Worm (Caenorhabditis elegans): ENCODE measurements around the gene ilys-2.

The ilys-2 gene

ce11 chrIV:2455128-2455527 lies 12.3 kb upstream of the ilys-2 start:
- TF ChIP-seq nhr-41 (GFP tag; IDR thresholded peaks at IDR 0.05) (no peak), aha-1 (tag) (no peak), nhr-10 (tag; optimal IDR thresholded peaks at IDR 0.05) (no peak), spr-1 (tag; optimal IDR thresholded peaks at IDR 0.05) (no peak), F26F4.8 (GFP tag; conservative IDR thresholded peaks at IDR 0.05) (no peak), F37D6.2 (tag; optimal IDR thresholded peaks at IDR 0.05) (no peak), Y48G9A.11 (GFP tag; IDR thresholded peaks at IDR 0.05) (no peak), lin-38 (GFP tag; IDR thresholded peaks at IDR 0.05) (no peak), cey-2 (tag; optimal IDR thresholded peaks at IDR 0.05; ENCODE audit: borderline replicate concordance, insufficient read depth) (no peak), nhr-102 (tag; optimal IDR thresholded peaks at IDR 0.05) (no peak), nhr-111 (GFP tag; optimal IDR thresholded peaks at IDR 0.05) (no peak), gei-8 (GFP tag; optimal IDR thresholded peaks at IDR 0.05) (no peak), ctbp-1 (GFP tag; IDR thresholded peaks at IDR 0.05) (no peak), F44E2.7 (GFP tag; IDR thresholded peaks at IDR 0.05) (no peak), lin-15B (tag; optimal IDR thresholded peaks at IDR 0.05) (no peak), snpc-1.2 (GFP tag; IDR thresholded peaks at IDR 0.05) (no peak), hlh-11 (tag; optimal IDR thresholded peaks at IDR 0.05) (no peak), nhr-11 (tag; optimal IDR thresholded peaks at IDR 0.05) (no peak)

DNA sequence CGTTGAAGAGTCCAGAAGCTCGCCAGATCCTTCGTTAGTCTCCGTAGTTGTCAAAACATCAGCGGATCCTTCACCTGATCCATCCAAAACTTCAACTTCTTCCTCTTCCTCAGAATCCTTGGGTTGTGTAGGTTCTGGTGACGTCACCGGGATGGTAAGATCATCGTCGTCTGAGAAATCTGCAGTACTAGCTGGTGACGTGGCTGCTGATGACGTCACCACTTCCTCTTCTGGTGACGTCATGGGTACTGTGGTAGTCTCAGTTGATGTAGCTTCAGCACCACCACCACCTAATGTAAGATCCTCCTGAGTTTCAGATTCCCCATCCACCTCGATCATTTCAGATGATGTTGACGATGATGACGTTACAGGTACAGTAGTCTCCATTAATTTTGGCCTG lies 6.1 kb upstream of the ilys-2 start:
- TF ChIP-seq unc-62 (GFP tag; optimal IDR thresholded peaks at IDR 0.05 in 1 of 2), result no peak
- TF ChIP-seq unc-62 (tag; optimal IDR thresholded peaks at IDR 0.05), result no peak
- TF ChIP-seq unc-130 (GFP tag; optimal IDR thresholded peaks at IDR 0.05), result no peak
- no peak for TF ChIP-seq F10B5.3 (tag; optimal IDR thresholded peaks at IDR 0.05)
- no peak for TF ChIP-seq ZK546.5 (tag; optimal IDR thresholded peaks at IDR 0.05)
- no peak for TF ChIP-seq nhr-42 (GFP tag; IDR thresholded peaks at IDR 0.05)
- no peak for TF ChIP-seq zag-1 (tag; optimal IDR thresholded peaks at IDR 0.05)
- no peak for TF ChIP-seq arid-1 (GFP tag; conservative IDR thresholded peaks at IDR 0.05)
- TF ChIP-seq zfp-2 (tag; optimal IDR thresholded peaks at IDR 0.05), result no peak
- no peak for TF ChIP-seq ztf-11 (tag; optimal IDR thresholded peaks at IDR 0.05)
- TF ChIP-seq nhr-77 (tag; optimal IDR thresholded peaks at IDR 0.05), result no peak
- no peak for TF ChIP-seq fos-1 (tag; optimal IDR thresholded peaks at IDR 0.05)
- TF ChIP-seq zip-2 (tag; optimal IDR thresholded peaks at IDR 0.05), result no peak
- TF ChIP-seq snpc-4 (tag; optimal IDR thresholded peaks at IDR 0.05), result no peak
- no peak for TF ChIP-seq nhr-102 (tag; optimal IDR thresholded peaks at IDR 0.05)
- no peak for TF ChIP-seq zfp-3 (GFP tag; conservative IDR thresholded peaks at IDR 0.05)
- no peak for TF ChIP-seq F44E2.7 (GFP tag; IDR thresholded peaks at IDR 0.05)
- no peak for TF ChIP-seq tag-97 (GFP tag; IDR thresholded peaks at IDR 0.05)
- no peak for TF ChIP-seq ceh-62 (tag; optimal IDR thresholded peaks at IDR 0.05)

ce11 chrIV:2463311-2463710 lies 4.2 kb upstream of the ilys-2 start, which contains the start of gene cdh-10:
cdh-10 (minus strand) TSS chrIV:2463369.
- TF ChIP-seq Y75B8A.6 (GFP tag; IDR thresholded peaks at IDR 0.05) (no peak), ztf-7 (tag; optimal IDR thresholded peaks at IDR 0.05) (no peak), lsy-2 (tag; optimal IDR thresholded peaks at IDR 0.05) (no peak), Y5F2A.4 (GFP tag; optimal IDR thresholded peaks at IDR 0.05) (no peak), mdt-29 (GFP tag; IDR thresholded peaks at IDR 0.05) (no peak), attf-4 (tag; optimal IDR thresholded peaks at IDR 0.05) (no peak), zfp-3 (GFP tag; conservative IDR thresholded peaks at IDR 0.05) (no peak), nhr-76 (tag; optimal IDR thresholded peaks at IDR 0.05) (no peak), vab-7 (GFP tag; IDR thresholded peaks at IDR 0.05) (no peak), lir-3 (tag; optimal IDR thresholded peaks at IDR 0.05) (no peak), ctbp-1 (GFP tag; IDR thresholded peaks at IDR 0.05) (no peak), daf-19 (GFP tag; conservative IDR thresholded peaks at IDR 0.05) (no peak), F44E2.7 (GFP tag; IDR thresholded peaks at IDR 0.05) (no peak), fos-1 (tag; optimal IDR thresholded peaks at IDR 0.05) (no peak), fkh-10 (GFP tag; optimal IDR thresholded peaks at IDR 0.05) (no peak), tra-1 (GFP tag; IDR thresholded peaks at IDR 0.05) (no peak), F26F4.8 (GFP tag; conservative IDR thresholded peaks at IDR 0.05) (no peak)

Measured in whole organism, L4 larva.